Fruit fly (Drosophila melanogaster) whole organism, embryonic: ENCODE data around the gene cd.

Source experiments
- Adf1 ChIP-seq: fragments of 200-800 bp; sonication (Bioruptor generic); IDR thresholded peaks from 2 replicates; pipeline ENCODE4 v1.3.6; 2022; ENCODE audit warnings: missing biosample characterization, missing genetic modification characterization
- Awh ChIP-seq: fragments of 200-800 bp; sonication (Bioruptor generic); IDR thresholded peaks from 2 replicates; pipeline ENCODE4, ENCODE4 v1.3.6; 2022; ENCODE audit warnings: missing biosample characterization, missing genetic modification characterization
- B-H1 ChIP-seq: fragments of 200-800 bp; sonication (Bioruptor generic); IDR thresholded peaks from 3 replicates; pipeline ENCODE4 v1.3.6; 2022; ENCODE audit warnings: missing biosample characterization, missing genetic modification characterization
- Bdp1 ChIP-seq: fragments of 200-800 bp; sonication (Bioruptor generic); optimal IDR thresholded peaks from 3 replicates; lab custom pipeline; 2016; ENCODE audit warnings: missing biosample characterization, missing genetic modification characterization
- CG10147 ChIP-seq: fragments of 200-800 bp; sonication (Bioruptor generic); optimal IDR thresholded peaks from 2 replicates; lab custom pipeline; 2019; ENCODE audit warnings: missing biosample characterization, mild to moderate bottlenecking, missing genetic modification characterization, moderate library complexity
- CG10274 ChIP-seq: fragments of 200-800 bp; sonication (Bioruptor generic); optimal IDR thresholded peaks from 3 replicates; lab custom pipeline; 2017; ENCODE audit warnings: missing biosample characterization, mild to moderate bottlenecking, missing genetic modification characterization
- CG11695 ChIP-seq: fragments of 200-800 bp; sonication (Bioruptor generic); IDR thresholded peaks from 3 replicates; pipeline ENCODE4 v1.3.6; 2022; ENCODE audit warnings: missing biosample characterization, missing genetic modification characterization
- CG12391 ChIP-seq: fragments of 200-800 bp; sonication (Bioruptor generic); optimal IDR thresholded peaks from 3 replicates; lab custom pipeline; 2018; ENCODE audit warnings: missing biosample characterization, mild to moderate bottlenecking, missing genetic modification characterization, moderate library complexity
- CG13123 ChIP-seq: fragments of 200-800 bp; sonication (Bioruptor generic); optimal IDR thresholded peaks from 2 replicates; lab custom pipeline; 2016; ENCODE audit warnings: missing biosample characterization, missing genetic modification characterization
- CG13296 ChIP-seq: fragments of 200-800 bp; sonication (Bioruptor generic); optimal IDR thresholded peaks from 3 replicates; lab custom pipeline; 2018; ENCODE audit warnings: missing biosample characterization, mild to moderate bottlenecking, missing genetic modification characterization
- CG15601 ChIP-seq: fragments of 200-800 bp; sonication (Bioruptor generic); optimal IDR thresholded peaks from 3 replicates; lab custom pipeline; 2019; ENCODE audit warnings: missing biosample characterization, mild to moderate bottlenecking, missing genetic modification characterization, moderate library complexity
- CG15696 ChIP-seq: fragments of 200-800 bp; sonication (Bioruptor generic); optimal IDR thresholded peaks from 2 replicates; lab custom pipeline; 2019; ENCODE audit warnings: missing biosample characterization, mild to moderate bottlenecking, missing genetic modification characterization, moderate library complexity
- CG1603 ChIP-seq: fragments of 200-800 bp; sonication (Bioruptor generic); optimal IDR thresholded peaks from 2 replicates; lab custom pipeline; 2019; ENCODE audit warnings: missing biosample characterization, mild to moderate bottlenecking, missing genetic modification characterization, moderate library complexity
- CG1647 ChIP-seq: fragments of 200-800 bp; sonication (Bioruptor generic); optimal IDR thresholded peaks from 3 replicates; lab custom pipeline; 2016; ENCODE audit warnings: missing biosample characterization, missing genetic modification characterization
- CG17361 ChIP-seq: fragments of 200-800 bp; sonication (Bioruptor generic); IDR thresholded peaks from 3 replicates; pipeline ENCODE4 v1.3.6; 2022; ENCODE audit warnings: missing biosample characterization, missing genetic modification characterization
- CG18599 ChIP-seq: fragments of 200-800 bp; sonication (Bioruptor generic); optimal IDR thresholded peaks from 3 replicates; lab custom pipeline; 2017; ENCODE audit warnings: missing biosample characterization, missing genetic modification characterization, mild to moderate bottlenecking, moderate library complexity, missing genetic modification reagents
- CG30020 ChIP-seq: fragments of 200-800 bp; optimal IDR thresholded peaks from 2 replicates; lab custom pipeline; 2019; ENCODE audit warnings: missing biosample characterization, mild to moderate bottlenecking, missing genetic modification characterization, moderate library complexity
- CG30403 ChIP-seq: fragments of 200-800 bp; sonication (Bioruptor generic); optimal IDR thresholded peaks from 3 replicates; lab custom pipeline; 2016; ENCODE audit warnings: missing biosample characterization, missing genetic modification characterization
- CG33213 ChIP-seq: fragments of 200-800 bp; sonication (Bioruptor generic); optimal IDR thresholded peaks from 3 replicates; lab custom pipeline; 2016; ENCODE audit warnings: missing biosample characterization, missing genetic modification characterization
- CG4854 ChIP-seq: fragments of 200-800 bp; sonication (Bioruptor generic); optimal IDR thresholded peaks from 2 replicates; lab custom pipeline; 2016; ENCODE audit warnings: missing biosample characterization, missing genetic modification characterization, inconsistent platforms
- CG7786 ChIP-seq: fragments of 200-800 bp; sonication (Bioruptor generic); optimal IDR thresholded peaks from 2 replicates; lab custom pipeline; 2016; ENCODE audit warnings: missing biosample characterization, missing genetic modification characterization
- Dip3 ChIP-seq: fragments of 200-800 bp; sonication (Bioruptor generic); optimal IDR thresholded peaks from 3 replicates; lab custom pipeline; 2016; ENCODE audit warnings: missing biosample characterization, missing genetic modification characterization
- Doc2 ChIP-seq: fragments of 200-800 bp; sonication (Bioruptor generic); IDR thresholded peaks from 2 replicates; pipeline ENCODE4 v1.3.6; 2022; ENCODE audit warnings: missing biosample characterization, missing genetic modification characterization
- E2f2 ChIP-seq: fragments of 200-800 bp; sonication (Bioruptor generic); IDR thresholded peaks from 2 replicates; pipeline ENCODE4 v1.3.6; 2022; ENCODE audit warnings: missing biosample characterization, missing genetic modification characterization
- Ets97D ChIP-seq: fragments of 200-800 bp; sonication (Bioruptor generic); optimal IDR thresholded peaks from 3 replicates; lab custom pipeline; 2016; ENCODE audit warnings: missing biosample characterization, missing genetic modification characterization
- Fer3 ChIP-seq: fragments of 200-800 bp; sonication (Bioruptor generic); optimal IDR thresholded peaks from 2 replicates; lab custom pipeline; 2018; ENCODE audit warnings: missing biosample characterization, mild to moderate bottlenecking, missing genetic modification characterization, moderate library complexity
- NFAT ChIP-seq: fragments of 200-800 bp; sonication (Bioruptor generic); IDR thresholded peaks from 2 replicates; pipeline ENCODE4 v1.3.6; 2022; ENCODE audit warnings: missing biosample characterization, missing genetic modification characterization
- Oaz ChIP-seq: fragments of 200-800 bp; sonication (Bioruptor generic); IDR thresholded peaks from 2 replicates; pipeline ENCODE4 v1.3.6; 2022; ENCODE audit warnings: missing biosample characterization, missing genetic modification characterization
- Ptx1 ChIP-seq: fragments of 200-800 bp; sonication (Bioruptor generic); IDR thresholded peaks from 2 replicates; pipeline ENCODE4 v1.3.6; 2022; ENCODE audit warnings: missing biosample characterization, missing genetic modification characterization
- Rx ChIP-seq: fragments of 200-800 bp; sonication (Bioruptor generic); IDR thresholded peaks from 2 replicates; pipeline ENCODE4 v1.3.6; 2022; ENCODE audit warnings: missing biosample characterization, missing genetic modification characterization
- Xbp1 ChIP-seq: fragments of 200-800 bp; sonication (Bioruptor generic); optimal IDR thresholded peaks from 3 replicates; lab custom pipeline; 2016; ENCODE audit warnings: missing biosample characterization, mild to moderate bottlenecking, missing genetic modification characterization
- bab2 ChIP-seq: fragments of 200-800 bp; sonication (Bioruptor generic); optimal IDR thresholded peaks from 2 replicates; lab custom pipeline; 2016; ENCODE audit warnings: missing biosample characterization, missing genetic modification characterization
- cwo ChIP-seq: fragments of 200-800 bp; sonication (Bioruptor generic); optimal IDR thresholded peaks from 3 replicates; lab custom pipeline; 2017; ENCODE audit warnings: missing biosample characterization, missing genetic modification characterization, mild to moderate bottlenecking, moderate library complexity, missing genetic modification reagents
- dpn ChIP-seq, 2 experiments: fragments of 200-800 bp; sonication (Bioruptor generic); optimal IDR thresholded peaks; 3 replicates each; lab custom pipeline; 2016; ENCODE audit warnings: missing biosample characterization in 2 of 2, missing genetic modification characterization in 2 of 2
- ems ChIP-seq: fragments of 200-800 bp; sonication (Bioruptor generic); optimal IDR thresholded peaks from 3 replicates; lab custom pipeline; 2016; ENCODE audit warnings: missing biosample characterization, missing genetic modification characterization
- exex ChIP-seq: fragments of 200-800 bp; sonication (Bioruptor generic); optimal IDR thresholded peaks from 4 replicates; lab custom pipeline; 2018; ENCODE audit warnings: missing biosample characterization, mild to moderate bottlenecking, missing genetic modification characterization, moderate library complexity
- gro ChIP-seq: fragments of 200-800 bp; sonication (Bioruptor generic); optimal IDR thresholded peaks from 2 replicates; lab custom pipeline; 2016; ENCODE audit warnings: missing biosample characterization, missing genetic modification characterization
- h ChIP-seq: fragments of >200 bp; optimal IDR thresholded peaks from 2 replicates; lab custom pipeline; 2017
- hb ChIP-seq: fragments of 200-800 bp; sonication (Bioruptor generic); IDR thresholded peaks from 3 replicates; pipeline ENCODE4 v1.3.6; 2022; ENCODE audit warnings: missing biosample characterization, missing genetic modification characterization; ENCODE audit not compliant: partially characterized antibody
- ind ChIP-seq: fragments of 200-800 bp; sonication (Bioruptor generic); optimal IDR thresholded peaks from 3 replicates; lab custom pipeline; 2016; ENCODE audit warnings: missing biosample characterization, missing genetic modification characterization
- maf-S ChIP-seq: fragments of 200-800 bp; sonication (Bioruptor generic); optimal IDR thresholded peaks from 2 replicates; lab custom pipeline; 2016; ENCODE audit warnings: missing biosample characterization, missing genetic modification characterization
- mirr ChIP-seq: fragments of 200-800 bp; sonication (Bioruptor generic); optimal IDR thresholded peaks from 3 replicates; lab custom pipeline; 2018; ENCODE audit warnings: missing biosample characterization, mild to moderate bottlenecking, missing genetic modification characterization
- otp ChIP-seq: fragments of 200-800 bp; sonication (Bioruptor generic); IDR thresholded peaks from 3 replicates; pipeline ENCODE4, ENCODE4 v1.3.6; 2022; ENCODE audit warnings: missing biosample characterization, missing genetic modification characterization
- pros ChIP-seq: fragments of 200-800 bp; sonication (Bioruptor generic); optimal IDR thresholded peaks from 3 replicates; lab custom pipeline; 2019; ENCODE audit warnings: missing biosample characterization, mild to moderate bottlenecking, missing genetic modification characterization, moderate library complexity
- psq ChIP-seq: fragments of 200-800 bp; sonication (Bioruptor generic); optimal IDR thresholded peaks from 2 replicates; lab custom pipeline; 2017; ENCODE audit warnings: missing biosample characterization, missing genetic modification characterization
- sens ChIP-seq: fragments of 200-800 bp; sonication (Bioruptor generic); peaks from one replicate; lab custom pipeline; 2016; ENCODE audit warnings: missing biosample characterization, missing genetic modification characterization
- stc ChIP-seq: fragments of 200-800 bp; sonication (Bioruptor generic); IDR thresholded peaks from 2 replicates; pipeline ENCODE4 v1.3.6; 2022; ENCODE audit warnings: missing biosample characterization, missing genetic modification characterization
- tll ChIP-seq, 2 experiments: fragments of 200-800 bp in 1 of 2; fragments of >200 bp in 1 of 2; sonication (Bioruptor generic) in 1 of 2; optimal IDR thresholded peaks; 2 replicates each; lab custom pipeline; 2017 to 2019; ENCODE audit warnings: missing biosample characterization in 2 of 2, missing genetic modification characterization in 2 of 2, mild to moderate bottlenecking in 1 of 2, moderate library complexity in 1 of 2
- vfl ChIP-seq: fragments of 200-800 bp; sonication (Bioruptor generic); optimal IDR thresholded peaks from 2 replicates; lab custom pipeline; 2016; ENCODE audit warnings: missing biosample characterization, missing genetic modification characterization
- wek ChIP-seq: fragments of 200-800 bp; sonication (Bioruptor generic); optimal IDR thresholded peaks from 3 replicates; lab custom pipeline; 2018; ENCODE audit warnings: missing biosample characterization, mild to moderate bottlenecking, missing genetic modification characterization, moderate library complexity

The cd gene

dm6 chr3R:22684948-22685253, 9.9 kb upstream of the cd start:
- TF ChIP-seq cwo (GFP tag; lab: Kevin White, UChicago) = peak; percentile 82
- TF ChIP-seq CG13123 (GFP tag; lab: Kevin White, UChicago) = no peak
- no peak for TF ChIP-seq CG1603
- no peak for TF ChIP-seq CG10147 (GFP tag; lab: Kevin White, UChicago)
- TF ChIP-seq Awh (GFP tag; lab: Robert Waterston, UW) = 0 out of 2 replicates have a peak, but pooled peaks have one; percentile 7
- TF ChIP-seq Dip3 = no peak
- TF ChIP-seq exex (tag; lab: Kevin White, UChicago) = peak; percentile 46
- TF ChIP-seq Adf1 = no peak
- TF ChIP-seq CG11695 (GFP tag; lab: Robert Waterston, UW) = 0 out of 3 replicates have a peak, but pooled peaks have one; percentile 14
- no peak for TF ChIP-seq pros (GFP tag; lab: Kevin White, UChicago)
- no peak for TF ChIP-seq wek (GFP tag; lab: Kevin White, UChicago)
- TF ChIP-seq sens = peak; percentile 72

- peak; percentile 14 for TF ChIP-seq ems (GFP tag; lab: Kevin White, UChicago)
- peak; percentile 35; the same call in 1 of the 2 replicates for TF ChIP-seq Oaz (GFP tag; lab: Robert Waterston, UW)
- TF ChIP-seq CG18599 (GFP tag; lab: Kevin White, UChicago) = peak; percentile 63
- peak; percentile 65 for TF ChIP-seq NFAT
- no peak for TF ChIP-seq B-H1 (GFP tag; lab: Robert Waterston, UW)
- TF ChIP-seq gro (GFP tag; lab: Kevin White, UChicago) = peak; percentile 57
- peak; percentile 34 for TF ChIP-seq CG15696 (tag; lab: Kevin White, UChicago)
- TF ChIP-seq Bdp1 (GFP tag; lab: Kevin White, UChicago) = peak; percentile 40
- TF ChIP-seq CG13296 (GFP tag; lab: Kevin White, UChicago) = peak; percentile 76
- peak; percentile 79 for TF ChIP-seq E2f2
- peak; percentile 75; the same call in 1 of the 2 replicates for TF ChIP-seq Ptx1 (GFP tag; lab: Robert Waterston, UW)
- no peak for TF ChIP-seq otp (GFP tag; lab: Robert Waterston, UW)
- TF ChIP-seq Ets97D = peak; percentile 77
- TF ChIP-seq CG17361 (GFP tag; lab: Robert Waterston, UW) = peak; percentile 58; the same call in 1 of the 3 replicates
- TF ChIP-seq CG12391 (tag; lab: Kevin White, UChicago) = peak; percentile 78
- TF ChIP-seq Doc2 = no peak
- peak; percentile 56 for TF ChIP-seq mirr (GFP tag; lab: Kevin White, UChicago)
- TF ChIP-seq bab2 (GFP tag; lab: Kevin White, UChicago) = peak; percentile 52
- TF ChIP-seq Xbp1 = peak; percentile 62
- TF ChIP-seq hb (GFP tag; lab: Robert Waterston, UW) = peak; percentile 73
- TF ChIP-seq vfl (GFP tag; lab: Kevin White, UChicago) = peak; percentile 26
- TF ChIP-seq CG33213 (GFP tag; lab: Kevin White, UChicago) = peak; percentile 28
- TF ChIP-seq h (lab: Kevin White, UChicago) = no peak
- no peak for TF ChIP-seq stc (GFP tag; lab: Robert Waterston, UW)
- TF ChIP-seq ind (GFP tag; lab: Kevin White, UChicago) = peak; percentile 49
- TF ChIP-seq CG30020 = peak; percentile 51
- peak; percentile 27 for TF ChIP-seq CG10147 (GFP tag; lab: Kevin White, UChicago)
- peak; percentile 21 to 55 for TF ChIP-seq dpn (GFP tag; optimal IDR thresholded peaks at IDR 0.05; lab: Kevin White, UChicago)
- peak; percentile 0 for TF ChIP-seq psq
- peak; percentile 52 for TF ChIP-seq Fer3
- TF ChIP-seq CG1647 (GFP tag; lab: Kevin White, UChicago) = peak; percentile 22
- TF ChIP-seq CG4854 (GFP tag; lab: Kevin White, UChicago) = no peak
- TF ChIP-seq tll (GFP tag; optimal IDR thresholded peaks at IDR 0.05; lab: Kevin White, UChicago) = no peak
- no peak for TF ChIP-seq CG10274 (GFP tag; lab: Kevin White, UChicago)
- TF ChIP-seq CG15601 (tag; lab: Kevin White, UChicago) = peak; percentile 7
- no peak for TF ChIP-seq Rx (GFP tag; lab: Robert Waterston, UW)
- no peak for TF ChIP-seq CG7786 (GFP tag; lab: Kevin White, UChicago)
- peak; percentile 63 for TF ChIP-seq CG30403 (GFP tag; lab: Kevin White, UChicago)
- TF ChIP-seq maf-S (GFP tag; lab: Kevin White, UChicago) = no peak
Observed at dm6 chr3R:22686336-22686874, 8.4 kb upstream of the cd start, which contains the start of the genes Gclm and CG17625. Gclm (minus strand) TSS chr3R:22686510. CG17625 (plus strand) TSS chr3R:22686849.
